Fruit fly (Drosophila melanogaster) S2 (cell line): Measurements from ENCODE around the gene CG14689.

Experiments used
- CG8478 ChIP-seq: fragments of >200 bp; optimal IDR thresholded peaks from 2 replicates; lab custom pipeline; 2018
- CTCF ChIP-seq, 2 experiments: fragments of >200 bp; optimal IDR thresholded peaks; 2 replicates each; lab custom pipeline; 2018

DNA sequence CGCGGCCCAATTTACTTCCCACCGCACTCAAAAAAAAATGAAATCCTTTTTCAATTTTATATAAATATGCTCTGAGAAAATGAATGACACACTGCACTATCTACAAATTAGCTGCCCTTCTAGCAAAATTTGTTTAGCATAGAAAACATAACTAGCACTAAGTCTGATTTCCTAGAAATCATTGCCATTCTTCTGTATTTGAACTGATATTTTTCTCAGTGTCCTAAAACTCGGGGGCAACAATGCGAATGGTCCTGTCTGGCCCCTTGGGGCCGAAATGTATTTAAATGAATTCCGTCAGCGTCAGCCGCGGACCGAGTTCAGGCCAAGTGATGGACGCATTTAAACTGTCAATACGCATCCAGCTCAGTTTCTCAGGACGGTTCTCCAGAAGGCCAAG is 38.4 kb downstream of the CG14689 start:
- TF ChIP-seq CG8478 (lab: Kevin White, UChicago), result no peak
- TF ChIP-seq CTCF (optimal IDR thresholded peaks at IDR 0.05; lab: Kevin White, UChicago), result no peak
